Worm (Caenorhabditis elegans): ENCODE data around the gene akap-1.

akap-1 gene

DNA sequence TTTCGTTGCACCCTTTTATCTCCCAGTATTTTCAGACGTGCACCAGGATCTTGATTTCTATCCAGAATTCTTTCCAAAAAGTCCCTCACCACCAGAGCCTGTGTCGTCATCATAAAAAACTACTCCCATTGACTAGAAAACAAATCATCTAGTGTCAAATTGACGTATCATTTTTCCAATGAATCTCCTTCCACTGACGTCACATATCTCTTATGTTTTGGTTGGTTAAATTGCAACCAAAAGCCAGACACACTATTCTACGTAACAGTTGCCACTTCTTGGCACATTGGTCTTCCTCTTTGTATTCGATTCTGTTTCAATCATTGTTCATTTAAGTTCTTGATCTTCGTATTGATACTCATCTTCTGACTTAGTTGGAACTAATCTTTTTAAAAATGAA is 44.9 kb downstream of the akap-1 start (continued):
- TF ChIP-seq dpl-1 (GFP tag; optimal IDR thresholded peaks at IDR 0.05) (no peak), unc-130 (tag; optimal IDR thresholded peaks at IDR 0.05) (no peak), hlh-4 (tag; optimal IDR thresholded peaks at IDR 0.05) (no peak), ceh-90 (tag; optimal IDR thresholded peaks at IDR 0.05) (no peak), tlp-1 (tag; optimal IDR thresholded peaks at IDR 0.05) (no peak), unc-62 (GFP tag; optimal IDR thresholded peaks at IDR 0.05) (no peak), efl-3 (GFP tag; optimal IDR thresholded peaks at IDR 0.05) (no peak), nhr-76 (tag; optimal IDR thresholded peaks at IDR 0.05) (no peak), sup-37 (GFP tag; optimal IDR thresholded peaks at IDR 0.05) (no peak), pag-3 (tag; optimal IDR thresholded peaks at IDR 0.05; ENCODE audit: borderline replicate concordance, insufficient read depth) (no peak), ztf-4 (tag; optimal IDR thresholded peaks at IDR 0.05) (no peak), fkh-4 (tag; optimal IDR thresholded peaks at IDR 0.05; ENCODE audit: borderline replicate concordance) (no peak), elt-2 (tag; optimal IDR thresholded peaks at IDR 0.05) (no peak), aly-2 (tag; optimal IDR thresholded peaks at IDR 0.05) (no peak), lin-13 (GFP tag; optimal IDR thresholded peaks at IDR 0.05) (no peak), C34B4.2 (tag; optimal IDR thresholded peaks at IDR 0.05) (no peak), mdl-1 (tag; optimal IDR thresholded peaks at IDR 0.05) (no peak), ces-1 (GFP tag; optimal IDR thresholded peaks at IDR 0.05) (no peak), fkh-10 (GFP tag; optimal IDR thresholded peaks at IDR 0.05) (no peak), grh-1 (GFP tag; IDR thresholded peaks at IDR 0.05) (no peak), alr-1 (tag; optimal IDR thresholded peaks at IDR 0.05; ENCODE audit: borderline replicate concordance) (no peak), swsn-7 (tag; optimal IDR thresholded peaks at IDR 0.05) (no peak), snpc-4 (tag; optimal IDR thresholded peaks at IDR 0.05) (no peak), hpl-2 (GFP tag; optimal IDR thresholded peaks at IDR 0.05) (no peak), lin-35 (GFP tag; optimal IDR thresholded peaks at IDR 0.05) (no peak), ceh-63 (GFP tag; optimal IDR thresholded peaks at IDR 0.05) (no peak), isw-1 (GFP tag; IDR thresholded peaks at IDR 0.05) (no peak), F16B12.6 (tag; optimal IDR thresholded peaks at IDR 0.05) (no peak), vab-15 (tag; optimal IDR thresholded peaks at IDR 0.05) (no peak), nhr-47 (tag; optimal IDR thresholded peaks at IDR 0.05) (no peak), ceh-88 (GFP tag; IDR thresholded peaks at IDR 0.05) (no peak), jun-1 (tag; optimal IDR thresholded peaks at IDR 0.05) (no peak), zag-1 (tag; optimal IDR thresholded peaks at IDR 0.05) (no peak), nhr-85 (tag) (no peak), irx-1 (tag; optimal IDR thresholded peaks at IDR 0.05) (no peak), fos-1 (tag; optimal IDR thresholded peaks at IDR 0.05) (no peak), ztf-11 (tag; optimal IDR thresholded peaks at IDR 0.05) (no peak), rnt-1 (tag; optimal IDR thresholded peaks at IDR 0.05) (peak; percentile 69), mab-9 (GFP tag; IDR thresholded peaks at IDR 0.05) (no peak), ceh-8 (GFP tag; optimal IDR thresholded peaks at IDR 0.05) (no peak), nhr-20 (tag; optimal IDR thresholded peaks at IDR 0.05) (no peak), snu-23 (GFP tag; optimal IDR thresholded peaks at IDR 0.05) (peak; percentile 40), nhr-28 (tag; optimal IDR thresholded peaks at IDR 0.05) (no peak)

DNA sequence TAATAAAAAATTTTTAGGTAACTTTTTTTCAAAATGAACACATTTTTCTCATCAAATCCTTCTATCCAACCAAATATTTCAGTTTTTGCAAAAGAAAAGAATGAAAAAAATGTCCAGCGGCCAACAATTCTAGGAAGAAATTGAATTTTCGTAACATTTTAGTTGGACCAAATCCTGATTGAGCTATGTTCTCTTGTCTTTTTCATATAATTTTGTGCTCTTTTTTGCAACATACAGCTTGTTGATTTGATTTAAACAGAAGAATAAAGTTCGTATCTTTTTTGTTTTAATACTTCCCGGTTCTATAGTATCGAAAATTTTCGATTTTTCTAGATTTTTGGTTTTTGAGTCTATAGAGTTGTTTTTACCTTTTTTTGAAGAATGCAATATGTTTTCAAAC is 46.2 kb downstream of the akap-1 start:
- TF ChIP-seq zag-1 (tag; optimal IDR thresholded peaks at IDR 0.05): peak; percentile 29
- TF ChIP-seq nhr-71 (tag; optimal IDR thresholded peaks at IDR 0.05): no peak
- TF ChIP-seq lin-14 (GFP tag; optimal IDR thresholded peaks at IDR 0.05): peak; percentile 42
- TF ChIP-seq fkh-10 (GFP tag; optimal IDR thresholded peaks at IDR 0.05): peak; percentile 35
